Worm (Caenorhabditis elegans): ENCODE results near the gene tbce-1.

ce11 chrIV:8266024-8266949 is 28.2 kb upstream of the tbce-1 start:
- TF ChIP-seq W03F9.2 (tag; optimal IDR thresholded peaks at IDR 0.05) (no peak), him-1 (tag; optimal IDR thresholded peaks at IDR 0.05) (no peak), dao-5 (tag; optimal IDR thresholded peaks at IDR 0.05) (no peak)

All from whole organism, L4/young adult.